Fruit fly (Drosophila melanogaster): ENCODE measurements around the gene rdx.

The rdx gene

dm6 chr3R:14016758-14017406, 15.0 kb downstream of the rdx start (continued):
- TF ChIP-seq Nf-YC (tag; optimal IDR thresholded peaks at IDR 0.05) = peak; percentile 43
- TF ChIP-seq TFAM (GFP tag; optimal IDR thresholded peaks at IDR 0.05) = no peak
- peak; percentile 31 for TF ChIP-seq cato (GFP tag; optimal IDR thresholded peaks at IDR 0.05; ENCODE audit: borderline replicate concordance)
- peak; percentile 35 for TF ChIP-seq CG7556 (GFP tag; optimal IDR thresholded peaks at IDR 0.05)
- peak; percentile 44 for TF ChIP-seq CG2712 (tag; optimal IDR thresholded peaks at IDR 0.05)
- peak; percentile 61 for TF ChIP-seq CoRest (tag; optimal IDR thresholded peaks at IDR 0.05)
- TF ChIP-seq ERR (GFP tag; optimal IDR thresholded peaks at IDR 0.05) = no peak
- TF ChIP-seq exex (tag; optimal IDR thresholded peaks at IDR 0.05) = peak; percentile 4
- no peak for TF ChIP-seq CkIIα-i1 (GFP tag; IDR thresholded peaks at IDR 0.05)
- TF ChIP-seq Sox102F (GFP tag; optimal IDR thresholded peaks at IDR 0.05) = peak; percentile 67
- no peak for TF ChIP-seq CG9215 (GFP tag; IDR thresholded peaks at IDR 0.05)
- no peak for TF ChIP-seq CG14860 (GFP tag; IDR thresholded peaks at IDR 0.05; ENCODE audit: partially characterized antibody)
- peak; percentile 42 for TF ChIP-seq org-1 (GFP tag; optimal IDR thresholded peaks at IDR 0.05)
- peak; percentile 81 for TF ChIP-seq CG14441 (GFP tag; IDR thresholded peaks at IDR 0.05)
- TF ChIP-seq crc (GFP tag; optimal IDR thresholded peaks at IDR 0.05) = no peak
- TF ChIP-seq wor (GFP tag; IDR thresholded peaks at IDR 0.05) = no peak
- TF ChIP-seq CG6689 (GFP tag; IDR thresholded peaks at IDR 0.05) = peak; percentile 55; the same call in 1 of the 2 replicates
- TF ChIP-seq CG8924 (tag; optimal IDR thresholded peaks at IDR 0.05) = peak; percentile 52
- TF ChIP-seq dmrt99B (tag; optimal IDR thresholded peaks at IDR 0.05) = peak; percentile 84
- TF ChIP-seq Atf-2 (GFP tag; optimal IDR thresholded peaks at IDR 0.05) = peak; percentile 27
- no peak for TF ChIP-seq CG31388 (GFP tag; optimal IDR thresholded peaks at IDR 0.05)
- TF ChIP-seq BEAF-32 (GFP tag; optimal IDR thresholded peaks at IDR 0.05) = no peak
- no peak for TF ChIP-seq Lpt (GFP tag; optimal IDR thresholded peaks at IDR 0.05)
- no peak for TF ChIP-seq Stat92E (GFP tag; optimal IDR thresholded peaks at IDR 0.05)
- TF ChIP-seq slbo (GFP tag; IDR thresholded peaks at IDR 0.05) = peak; percentile 46
- no peak for TF ChIP-seq Ets97D (GFP tag; optimal IDR thresholded peaks at IDR 0.05)
- peak; percentile 58 for TF ChIP-seq ATbp (GFP tag; optimal IDR thresholded peaks at IDR 0.05)
- peak; percentile 20 for TF ChIP-seq Bdp1 (GFP tag; optimal IDR thresholded peaks at IDR 0.05)
- no peak for TF ChIP-seq hkb (optimal IDR thresholded peaks at IDR 0.05)
- peak; percentile 76 for TF ChIP-seq hkb (GFP tag; IDR thresholded peaks at IDR 0.05)
- peak; percentile 38 for TF ChIP-seq pho (GFP tag; optimal IDR thresholded peaks at IDR 0.05)
- TF ChIP-seq ranshi (GFP tag; IDR thresholded peaks at IDR 0.05) = peak; percentile 59; the same call in 1 of the 2 replicates
- peak; percentile 69 for TF ChIP-seq CG43689 (GFP tag; IDR thresholded peaks at IDR 0.05)
- TF ChIP-seq danr (GFP tag; IDR thresholded peaks at IDR 0.05) = peak; percentile 45
- peak; percentile 50 for TF ChIP-seq oc (tag; optimal IDR thresholded peaks at IDR 0.05)
- no peak for TF ChIP-seq z (GFP tag; IDR thresholded peaks at IDR 0.05)
- no peak for TF ChIP-seq MESR4 (GFP tag; optimal IDR thresholded peaks at IDR 0.05)
- peak; percentile 48 for TF ChIP-seq CG2120 (GFP tag; optimal IDR thresholded peaks at IDR 0.05)
- peak; percentile 67 for TF ChIP-seq CG7839 (tag; optimal IDR thresholded peaks at IDR 0.05)
- TF ChIP-seq Lim3 (GFP tag; IDR thresholded peaks at IDR 0.05) = no peak
- no peak for TF ChIP-seq CG15073 (GFP tag; optimal IDR thresholded peaks at IDR 0.05)
- no peak for TF ChIP-seq nerfin-2 (GFP tag; IDR thresholded peaks at IDR 0.05; ENCODE audit: partially characterized antibody)
- TF ChIP-seq Camta (GFP tag; optimal IDR thresholded peaks at IDR 0.05) = peak; percentile 20
- 0 out of 3 replicates have a peak, but pooled peaks have one; percentile 22 for TF ChIP-seq CG3726 (GFP tag; IDR thresholded peaks at IDR 0.05)
- TF ChIP-seq tll (GFP tag; optimal IDR thresholded peaks at IDR 0.05) = no peak
- 0 out of 2 replicates have a peak, but pooled peaks have one; percentile 35 for TF ChIP-seq CG11247 (GFP tag; IDR thresholded peaks at IDR 0.05)
- no peak for TF ChIP-seq tna (GFP tag; IDR thresholded peaks at IDR 0.05; ENCODE audit: partially characterized antibody)
- no peak for TF ChIP-seq Tbp (GFP tag; optimal IDR thresholded peaks at IDR 0.05)
- no peak for TF ChIP-seq bbx (GFP tag; IDR thresholded peaks at IDR 0.05; ENCODE audit: partially characterized antibody)
- peak; percentile 80 for TF ChIP-seq ci (GFP tag; IDR thresholded peaks at IDR 0.05)

Measured in whole organism, embryonic.